Fruit fly (Drosophila melanogaster) whole organism, wandering third instar larva: ENCODE measurements around the gene Fadd.

ENCODE experiments used
- CG32264 ChIP-seq: fragments of 200-800 bp; sonication (Bioruptor generic); optimal IDR thresholded peaks from 2 replicates; lab custom pipeline; 2016; ENCODE audit warnings: missing biosample characterization, missing genetic modification characterization
- Dfd ChIP-seq: fragments of >200 bp; optimal IDR thresholded peaks from 2 replicates; lab custom pipeline; 2017; ENCODE audit warnings: missing biosample characterization, missing genetic modification characterization
- HLH106 ChIP-seq: fragments of 200-800 bp; optimal IDR thresholded peaks from 3 replicates; lab custom pipeline; 2019; ENCODE audit warnings: missing biosample characterization, mild to moderate bottlenecking, missing genetic modification characterization, moderate library complexity
- Hnf4 ChIP-seq: fragments of 200-800 bp; sonication (Bioruptor generic); optimal IDR thresholded peaks from 2 replicates; lab custom pipeline; 2016; ENCODE audit warnings: missing biosample characterization, mild to moderate bottlenecking, missing genetic modification characterization
- Hr78 ChIP-seq: fragments of >200 bp; optimal IDR thresholded peaks from 2 replicates; lab custom pipeline; 2017; ENCODE audit warnings: missing biosample characterization, missing genetic modification characterization
- dsf ChIP-seq: sonication (Bioruptor generic); optimal IDR thresholded peaks from 2 replicates; lab custom pipeline; 2016; ENCODE audit warnings: missing biosample characterization, missing genetic modification characterization, borderline replicate concordance
- psq ChIP-seq: fragments of 200-800 bp; sonication (Bioruptor generic); optimal IDR thresholded peaks from 3 replicates; lab custom pipeline; 2017; ENCODE audit warnings: missing biosample characterization, mild to moderate bottlenecking, missing genetic modification characterization, moderate library complexity

DNA sequence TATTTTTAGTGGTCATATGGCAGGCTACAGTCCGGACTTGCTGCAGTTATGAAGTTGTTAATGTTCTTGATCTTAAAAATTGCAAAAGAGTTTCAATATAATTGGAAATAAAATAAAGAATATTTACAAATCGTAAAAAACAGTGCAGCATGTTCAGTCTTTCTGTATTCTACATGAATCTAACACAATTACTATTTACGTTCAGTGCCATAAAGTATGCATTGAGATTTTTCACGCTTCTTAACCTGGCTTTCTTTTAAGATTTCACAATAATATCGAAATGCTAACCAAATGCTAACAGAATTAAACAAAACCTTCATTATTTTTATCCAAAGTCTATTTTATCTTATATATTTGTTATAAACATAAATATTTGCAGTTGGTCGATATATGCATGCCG, 38.3 kb downstream of the Fadd start:
- no peak for TF ChIP-seq Hnf4 (GFP tag; lab: Kevin White, UChicago)
- no peak for TF ChIP-seq Hr78 (GFP tag; lab: Kevin White, UChicago)
- no peak for TF ChIP-seq Dfd
- TF ChIP-seq psq (GFP tag; lab: Kevin White, UChicago): no peak
- TF ChIP-seq CG32264 (GFP tag; lab: Kevin White, UChicago): no peak
- TF ChIP-seq dsf: no peak
- no peak for TF ChIP-seq HLH106
